Fruit fly (Drosophila melanogaster): ENCODE measurements around the gene CG33912.

DNA sequence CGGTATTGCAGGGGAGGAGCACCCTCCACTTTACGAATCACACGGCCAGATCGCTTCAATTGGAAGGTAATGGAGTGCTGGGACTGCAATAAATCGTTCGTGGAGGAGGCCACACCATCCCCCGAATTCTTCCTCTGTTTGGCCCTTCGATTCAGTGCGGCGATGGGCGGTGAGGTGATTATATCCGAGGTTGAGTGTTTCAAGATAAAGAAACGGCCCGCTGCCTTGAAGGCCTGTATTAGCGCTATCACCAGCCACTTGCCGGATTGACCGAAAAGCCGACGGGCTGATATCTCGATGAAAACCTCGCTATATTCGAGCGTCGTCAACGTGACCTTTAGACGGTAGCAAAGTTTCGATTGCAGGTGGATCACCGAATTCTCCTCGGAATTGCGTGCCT is 22.0 kb upstream of the CG33912 start:
- TF ChIP-seq CG7556 (GFP tag; optimal IDR thresholded peaks at IDR 0.05) (no peak), CG3281 (GFP tag; optimal IDR thresholded peaks at IDR 0.05) (no peak), grn (GFP tag; optimal IDR thresholded peaks at IDR 0.05) (no peak), CG10654 (GFP tag; optimal IDR thresholded peaks at IDR 0.05) (no peak)

All from whole organism, embryonic.